Worm (Caenorhabditis elegans): ENCODE results near the gene mltn-10.
A peak's percentile ranks its signal among the peaks of the same experiment; 100 is the strongest.

Gene mltn-10

ce11 chrII:14598367-14598766, 24.5 kb upstream of the mltn-10 start (continued):
- TF ChIP-seq hmg-20 (GFP tag; IDR thresholded peaks at IDR 0.05) (no peak), hrde-1 (tag; optimal IDR thresholded peaks at IDR 0.05; ENCODE audit: borderline replicate concordance) (no peak), hmg-1.2 (GFP tag; IDR thresholded peaks at IDR 0.05) (peak; percentile 16; the same call in 1 of the 2 replicates), F57C9.4 (tag; optimal IDR thresholded peaks at IDR 0.05) (no peak), snpc-1.3 (tag; optimal IDR thresholded peaks at IDR 0.05; ENCODE audit: insufficient read depth) (no peak)

- no peak for TF ChIP-seq B0019.2 (GFP tag; conservative IDR thresholded peaks at IDR 0.05)
- TF ChIP-seq Y95B8A.8 (GFP tag; IDR thresholded peaks at IDR 0.05): no peak
- no peak for TF ChIP-seq sea-2 (GFP tag; IDR thresholded peaks at IDR 0.05)
- no peak for TF ChIP-seq B0035.1 (tag; optimal IDR thresholded peaks at IDR 0.05)
- TF ChIP-seq hmg-1.2 (GFP tag; IDR thresholded peaks at IDR 0.05): peak; percentile 20; the same call in 1 of the 2 replicates
- TF ChIP-seq ama-1 (optimal IDR thresholded peaks at IDR 0.05): peak; percentile 72
- TF ChIP-seq ama-1 (GFP tag; optimal IDR thresholded peaks at IDR 0.05): no peak
Measured at ce11 chrII:14599284-14599862, 23.5 kb upstream of the mltn-10 start.

ce11 chrII:14599933-14600630, 22.8 kb upstream of the mltn-10 start:
- no peak for TF ChIP-seq F52B5.7 (tag; optimal IDR thresholded peaks at IDR 0.05)
- no peak for TF ChIP-seq F10E7.11 (tag; optimal IDR thresholded peaks at IDR 0.05)
- TF ChIP-seq rec-8 (tag; optimal IDR thresholded peaks at IDR 0.05): no peak
- no peak for TF ChIP-seq C17E4.6 (GFP tag; IDR thresholded peaks at IDR 0.05)
- TF ChIP-seq ztf-6 (GFP tag; IDR thresholded peaks at IDR 0.05): no peak
- 0 out of 2 replicates have a peak, but pooled peaks have one; percentile 14 for TF ChIP-seq pbrm-1 (GFP tag; IDR thresholded peaks at IDR 0.05)
- TF ChIP-seq chd-7 (tag; optimal IDR thresholded peaks at IDR 0.05): peak; percentile 1
- no peak for TF ChIP-seq C06A6.2 (GFP tag; conservative IDR thresholded peaks at IDR 0.05)
- no peak for TF ChIP-seq die-1 (tag; optimal IDR thresholded peaks at IDR 0.05)
- no peak for TF ChIP-seq akir-1 (GFP tag; optimal IDR thresholded peaks at IDR 0.05)
- TF ChIP-seq snpc-3.4 (tag; optimal IDR thresholded peaks at IDR 0.05): no peak
- TF ChIP-seq egl-18 (GFP tag; IDR thresholded peaks at IDR 0.05): no peak
- no peak for TF ChIP-seq B0019.2 (GFP tag; conservative IDR thresholded peaks at IDR 0.05)
- TF ChIP-seq nhr-80 (tag; optimal IDR thresholded peaks at IDR 0.05): peak; percentile 16
- no peak for TF ChIP-seq mes-4 (tag; optimal IDR thresholded peaks at IDR 0.05)
- no peak for TF ChIP-seq aptf-2 (GFP tag; conservative IDR thresholded peaks at IDR 0.05)
- TF ChIP-seq cebp-1 (GFP tag; IDR thresholded peaks at IDR 0.05): no peak
- no peak for TF ChIP-seq cebp-1 (tag; optimal IDR thresholded peaks at IDR 0.05)
- no peak for TF ChIP-seq F57C9.4 (tag; optimal IDR thresholded peaks at IDR 0.05)
- no peak for TF ChIP-seq T07F8.4 (tag; optimal IDR thresholded peaks at IDR 0.05)
- no peak for TF ChIP-seq T26A5.8 (tag; optimal IDR thresholded peaks at IDR 0.05)
- peak; percentile 32 for TF ChIP-seq ztf-3 (GFP tag; optimal IDR thresholded peaks at IDR 0.05)
- TF ChIP-seq Y67H2A.10 (GFP tag; conservative IDR thresholded peaks at IDR 0.05): no peak
- peak; percentile 36 for TF ChIP-seq ama-1 (optimal IDR thresholded peaks at IDR 0.05)
- no peak for TF ChIP-seq ama-1 (GFP tag; optimal IDR thresholded peaks at IDR 0.05)
- TF ChIP-seq nfya-2 (GFP tag; IDR thresholded peaks at IDR 0.05): no peak
- TF ChIP-seq repo-1 (tag; optimal IDR thresholded peaks at IDR 0.05): no peak
- TF ChIP-seq ztf-22 (GFP tag; optimal IDR thresholded peaks at IDR 0.05): no peak

Data from whole organism, young adult.